Worm (Caenorhabditis elegans): ENCODE data around the gene H03G16.1.

H03G16.1 gene

DNA sequence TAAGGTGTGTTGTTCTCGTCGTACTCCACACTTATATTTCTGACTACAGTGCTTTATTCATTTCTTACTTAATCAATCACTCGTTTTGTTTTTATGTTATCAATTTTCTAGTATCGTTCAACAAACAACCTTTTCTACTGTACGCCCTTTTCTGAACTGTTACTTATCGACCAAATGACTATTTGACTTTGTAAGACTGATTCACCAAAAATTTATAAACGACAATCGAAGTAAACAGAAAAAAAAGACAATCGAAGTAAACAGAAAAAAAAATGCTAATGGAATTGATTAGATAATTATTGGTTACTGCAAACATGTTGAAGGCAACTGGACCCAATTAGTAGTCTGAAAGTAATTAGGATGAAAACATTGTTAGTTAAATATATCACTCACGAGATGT, 3.7 kb upstream of the H03G16.1 start:
- no peak for TF ChIP-seq nhr-102 (tag; optimal IDR thresholded peaks at IDR 0.05)
- TF ChIP-seq nhr-28 (tag; optimal IDR thresholded peaks at IDR 0.05) = peak; percentile 35
- TF ChIP-seq daf-16 (GFP tag; optimal IDR thresholded peaks at IDR 0.05) = no peak
- peak; percentile 86 for TF ChIP-seq daf-16 (tag; optimal IDR thresholded peaks at IDR 0.05)

DNA sequence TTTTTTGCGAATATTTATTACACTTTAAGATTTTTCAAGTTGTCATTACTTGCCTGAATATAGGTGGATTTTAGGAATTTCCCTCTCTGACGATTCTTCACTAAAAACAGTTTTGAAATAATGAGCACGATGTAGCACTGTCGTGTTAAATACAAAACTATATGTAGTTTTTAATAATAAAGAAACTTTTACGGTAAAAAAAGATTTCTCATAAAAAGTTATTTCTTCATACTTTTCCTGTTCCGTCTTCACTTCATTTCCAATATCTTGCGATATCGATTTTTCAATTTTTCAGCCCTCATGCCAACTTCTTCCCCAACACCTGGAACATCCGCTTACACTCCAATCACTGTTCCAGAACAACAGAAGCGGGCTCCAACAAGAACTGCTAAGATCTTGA, 1.3 kb upstream of the H03G16.1 start, which contains the start of gene H03G16.6:
H03G16.6 (plus strand) TSS at position 301 of the 400 bp plus-strand sequence.
- TF ChIP-seq dve-1 (tag; optimal IDR thresholded peaks at IDR 0.05; ENCODE audit: insufficient read depth) (no peak), Y105C5A.15 (GFP tag; IDR thresholded peaks at IDR 0.05) (no peak), spr-1 (tag; optimal IDR thresholded peaks at IDR 0.05) (no peak), hmg-1.1 (GFP tag; IDR thresholded peaks at IDR 0.05) (no peak), cey-2 (tag; optimal IDR thresholded peaks at IDR 0.05; ENCODE audit: borderline replicate concordance, insufficient read depth) (no peak), unc-39 (tag; optimal IDR thresholded peaks at IDR 0.05) (no peak), F49E8.2 (tag; optimal IDR thresholded peaks at IDR 0.05; ENCODE audit: borderline replicate concordance) (no peak)

DNA sequence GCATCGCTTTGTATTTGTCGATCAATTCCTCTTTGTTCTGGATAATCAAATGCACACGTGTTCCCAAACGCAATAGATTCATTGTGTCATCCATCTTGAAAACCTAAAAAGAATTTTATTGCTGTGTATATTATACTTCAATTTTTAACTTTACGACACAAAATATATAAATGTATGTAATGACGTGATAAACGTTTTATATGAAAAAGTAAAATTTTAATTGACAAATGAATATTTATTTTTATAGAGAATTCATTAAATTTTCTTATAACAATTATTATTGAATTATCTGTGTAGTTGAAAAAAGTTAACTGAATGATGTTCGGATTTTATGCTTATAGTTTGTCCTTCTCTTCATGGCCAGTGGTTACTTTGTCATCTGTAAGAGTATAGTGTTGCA, 2.2 kb downstream of the H03G16.1 start, which contains the start of gene H03G16.7:
H03G16.7 (minus strand) TSS at position 101 of the 400 bp plus-strand sequence.
- no peak for TF ChIP-seq ZK546.5 (tag; optimal IDR thresholded peaks at IDR 0.05)
- TF ChIP-seq jun-1 (tag; optimal IDR thresholded peaks at IDR 0.05) = no peak
- no peak for TF ChIP-seq nhr-28 (tag; optimal IDR thresholded peaks at IDR 0.05)
- no peak for TF ChIP-seq T20F7.1 (GFP tag; optimal IDR thresholded peaks at IDR 0.05)
- no peak for TF ChIP-seq dve-1 (tag; optimal IDR thresholded peaks at IDR 0.05; ENCODE audit: insufficient read depth)
- TF ChIP-seq F44E2.7 (GFP tag; IDR thresholded peaks at IDR 0.05) = no peak
- TF ChIP-seq ceh-62 (tag; optimal IDR thresholded peaks at IDR 0.05) = no peak
- TF ChIP-seq hmg-1.1 (GFP tag; IDR thresholded peaks at IDR 0.05) = no peak
- TF ChIP-seq nhr-77 (tag; optimal IDR thresholded peaks at IDR 0.05) = no peak
- TF ChIP-seq nhr-237 (tag; optimal IDR thresholded peaks at IDR 0.05) = no peak
- no peak for TF ChIP-seq mxl-3 (GFP tag; optimal IDR thresholded peaks at IDR 0.05)

DNA sequence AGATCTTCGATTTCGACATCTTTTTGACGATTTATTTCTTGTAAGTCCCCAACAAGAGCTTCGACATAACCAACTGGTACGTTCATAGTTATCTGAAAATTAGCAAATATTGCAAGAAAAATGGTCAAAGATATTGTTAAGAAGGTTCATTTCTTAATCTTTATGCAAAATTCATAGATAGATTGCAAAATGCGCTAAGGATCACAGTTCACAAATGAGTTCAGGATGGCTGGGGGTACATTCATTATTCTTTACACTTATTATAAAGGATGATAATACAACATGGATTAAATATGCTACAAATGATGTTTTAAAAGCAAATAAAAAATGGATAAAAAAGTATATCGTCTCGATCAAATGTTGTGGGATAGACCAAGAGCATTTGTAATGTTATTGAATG, 3.1 kb downstream of the H03G16.1 start, which contains the start of gene H03G16.5:
H03G16.5 (minus strand) TSS at position 101 of the 400 bp plus-strand sequence.
- no peak for TF ChIP-seq pha-4 (GFP tag; IDR thresholded peaks at IDR 0.05)
- no peak for TF ChIP-seq pha-4 (tag; optimal IDR thresholded peaks at IDR 0.05)
- no peak for TF ChIP-seq php-3 (GFP tag; IDR thresholded peaks at IDR 0.05)
- no peak for TF ChIP-seq dve-1 (tag; optimal IDR thresholded peaks at IDR 0.05; ENCODE audit: insufficient read depth)
- TF ChIP-seq lim-7 (GFP tag; IDR thresholded peaks at IDR 0.05) = no peak
- TF ChIP-seq madf-5 (GFP tag; IDR thresholded peaks at IDR 0.05) = no peak
- TF ChIP-seq F26F4.8 (GFP tag; conservative IDR thresholded peaks at IDR 0.05) = no peak
- no peak for TF ChIP-seq snpc-1.2 (GFP tag; IDR thresholded peaks at IDR 0.05)
- no peak for TF ChIP-seq ceh-32 (tag; optimal IDR thresholded peaks at IDR 0.05; ENCODE audit: poor library complexity)
- TF ChIP-seq madf-9 (GFP tag; conservative IDR thresholded peaks at IDR 0.05) = no peak
- TF ChIP-seq mxl-2 (GFP tag; conservative IDR thresholded peaks at IDR 0.05) = no peak
- TF ChIP-seq F49E8.2 (tag; optimal IDR thresholded peaks at IDR 0.05; ENCODE audit: borderline replicate concordance) = no peak
- no peak for TF ChIP-seq spr-3 (GFP tag; optimal IDR thresholded peaks at IDR 0.05)
- no peak for TF ChIP-seq nhr-41 (GFP tag; IDR thresholded peaks at IDR 0.05)
- no peak for TF ChIP-seq lin-38 (GFP tag; IDR thresholded peaks at IDR 0.05)
- no peak for TF ChIP-seq fkh-10 (GFP tag; optimal IDR thresholded peaks at IDR 0.05)
- TF ChIP-seq nhr-111 (GFP tag; optimal IDR thresholded peaks at IDR 0.05) = no peak
- TF ChIP-seq T20F7.1 (GFP tag; optimal IDR thresholded peaks at IDR 0.05) = no peak
- no peak for TF ChIP-seq pqm-1 (tag; optimal IDR thresholded peaks at IDR 0.05)

Data from whole organism, L4 larva.